Worm (Caenorhabditis elegans) whole organism, mixed stage, embryonic: ENCODE results near the gene F17C11.12.

Source experiments
- M03D4.4 ChIP-seq: sonication (generic microtip); optimal IDR thresholded peaks from 2 replicates; lab custom pipeline; 2017; ENCODE audit warnings: mild to moderate bottlenecking, missing genetic modification characterization, missing compliant biosample characterization
- bed-3 ChIP-seq: fragments of 200-800 bp; sonication (Bioruptor generic); optimal IDR thresholded peaks from 3 replicates; lab custom pipeline; 2018; ENCODE audit warnings: mild to moderate bottlenecking, missing genetic modification characterization, moderate library complexity, missing compliant biosample characterization
- blmp-1 ChIP-seq: fragments of 150-350 bp; optimal IDR thresholded peaks from 2 replicates; lab custom pipeline; 2014; ENCODE audit warnings: missing biosample characterization, missing genetic modification characterization
- ceh-39 ChIP-seq: fragments of 150-350 bp; optimal IDR thresholded peaks from 2 replicates; lab custom pipeline; 2014; ENCODE audit warnings: missing biosample characterization, missing genetic modification characterization
- ceh-43 ChIP-seq: fragments of 200-800 bp; sonication (Bioruptor generic); optimal IDR thresholded peaks from 2 replicates; lab custom pipeline; 2018; ENCODE audit warnings: mild to moderate bottlenecking, missing genetic modification characterization, moderate library complexity, missing compliant biosample characterization
- ceh-83 ChIP-seq: fragments of 200-800 bp; sonication (Bioruptor generic); optimal IDR thresholded peaks from 2 replicates; lab custom pipeline; 2018; ENCODE audit warnings: mild to moderate bottlenecking, missing genetic modification characterization, missing compliant biosample characterization
- ces-1 ChIP-seq: fragments of 150-350 bp; optimal IDR thresholded peaks from 2 replicates; lab custom pipeline; 2014; ENCODE audit warnings: missing biosample characterization, missing genetic modification reagents, missing genetic modification characterization
- cnd-1 ChIP-seq: fragments of 200-800 bp; sonication (Bioruptor generic); optimal IDR thresholded peaks from 2 replicates; lab custom pipeline; 2018; ENCODE audit warnings: mild to moderate bottlenecking, missing genetic modification characterization, missing compliant biosample characterization
- elt-1 ChIP-seq: sonication (generic microtip); optimal IDR thresholded peaks from 2 replicates; lab custom pipeline; 2017; ENCODE audit warnings: missing genetic modification characterization, mild to moderate bottlenecking, missing compliant biosample characterization, antibody characterized with exemption, moderate library complexity, borderline replicate concordance; ENCODE audit not compliant: insufficient read depth
- elt-3 ChIP-seq: fragments of 150-350 bp; optimal IDR thresholded peaks from 2 replicates; lab custom pipeline; 2014; ENCODE audit warnings: missing biosample characterization, missing genetic modification characterization
- flh-1 ChIP-seq: fragments of 200-800 bp; sonication (Bioruptor generic); optimal IDR thresholded peaks from 2 replicates; lab custom pipeline; 2018; ENCODE audit warnings: mild to moderate bottlenecking, missing genetic modification characterization, moderate library complexity, missing compliant biosample characterization
- hlh-1 ChIP-seq: fragments of 150-350 bp; optimal IDR thresholded peaks from 2 replicates; lab custom pipeline; 2014; ENCODE audit warnings: missing biosample characterization, missing genetic modification reagents, missing genetic modification characterization
- lin-13 ChIP-seq: fragments of 150-350 bp; optimal IDR thresholded peaks from 2 replicates; lab custom pipeline; 2014; ENCODE audit warnings: missing biosample characterization, missing genetic modification characterization
- lin-32 ChIP-seq: fragments of 200-800 bp; sonication (Bioruptor generic); optimal IDR thresholded peaks from 2 replicates; lab custom pipeline; 2018; ENCODE audit warnings: mild to moderate bottlenecking, missing genetic modification characterization, missing compliant biosample characterization
- lsy-2 ChIP-seq: fragments of 150-350 bp; optimal IDR thresholded peaks from 2 replicates; lab custom pipeline; 2014; ENCODE audit warnings: missing biosample characterization, missing genetic modification characterization
- mab-5 ChIP-seq: fragments of 150-350 bp; optimal IDR thresholded peaks from 2 replicates; lab custom pipeline; 2014; ENCODE audit warnings: missing biosample characterization, missing genetic modification characterization
- mep-1 ChIP-seq: fragments of 150-350 bp; optimal IDR thresholded peaks from 2 replicates; lab custom pipeline; 2017; ENCODE audit warnings: missing biosample characterization, missing genetic modification reagents, missing genetic modification characterization, inconsistent platforms
- mls-2 ChIP-seq: sonication (generic microtip); optimal IDR thresholded peaks from 2 replicates; lab custom pipeline; 2016; ENCODE audit warnings: mild to moderate bottlenecking, missing genetic modification characterization, moderate library complexity, missing compliant biosample characterization
- nhr-12 ChIP-seq: fragments of 150-350 bp; optimal IDR thresholded peaks from 2 replicates; lab custom pipeline; 2014; ENCODE audit warnings: missing biosample characterization, missing genetic modification characterization
- nhr-237 ChIP-seq: fragments of 150-350 bp; optimal IDR thresholded peaks from 2 replicates; lab custom pipeline; 2014; ENCODE audit warnings: missing biosample characterization, missing genetic modification characterization
- nhr-28 ChIP-seq: fragments of 150-350 bp; optimal IDR thresholded peaks from 2 replicates; lab custom pipeline; 2014; ENCODE audit warnings: missing biosample characterization, missing genetic modification characterization
- nhr-76 ChIP-seq: sonication (generic microtip); optimal IDR thresholded peaks from 2 replicates; lab custom pipeline; 2017; ENCODE audit warnings: missing biosample characterization, missing genetic modification characterization
- pha-4 ChIP-seq: fragments of 150-350 bp; optimal IDR thresholded peaks from 2 replicates; lab custom pipeline; 2018; ENCODE audit warnings: missing biosample characterization, missing genetic modification reagents, missing genetic modification characterization
- sem-2 ChIP-seq: fragments of 200-800 bp; sonication (Bioruptor generic); optimal IDR thresholded peaks from 2 replicates; lab custom pipeline; 2018; ENCODE audit warnings: mild to moderate bottlenecking, missing genetic modification characterization, missing compliant biosample characterization
- snpc-4 ChIP-seq: fragments of 150-350 bp; optimal IDR thresholded peaks from 2 replicates; lab custom pipeline; 2014; ENCODE audit warnings: missing biosample characterization, missing genetic modification characterization
- unc-120 ChIP-seq: sonication (generic microtip); optimal IDR thresholded peaks from 2 replicates; lab custom pipeline; 2017; ENCODE audit warnings: missing genetic modification characterization, missing compliant biosample characterization; ENCODE audit not compliant: poor library complexity, severe bottlenecking
- unc-39 ChIP-seq: fragments of 150-350 bp; optimal IDR thresholded peaks from 2 replicates; lab custom pipeline; 2014; ENCODE audit warnings: missing biosample characterization, missing genetic modification characterization
- unc-62 ChIP-seq: fragments of 150-350 bp; optimal IDR thresholded peaks from 2 replicates; lab custom pipeline; 2014; ENCODE audit warnings: missing biosample characterization, missing genetic modification reagents, missing genetic modification characterization
- zip-8 ChIP-seq: fragments of 150-350 bp; optimal IDR thresholded peaks from 2 replicates; lab custom pipeline; 2014; ENCODE audit warnings: missing biosample characterization, missing genetic modification characterization
- ztf-11 ChIP-seq: fragments of 150-350 bp; optimal IDR thresholded peaks from 2 replicates; lab custom pipeline; 2014; ENCODE audit warnings: missing biosample characterization, missing genetic modification characterization

The F17C11.12 gene

ce11 chrV:10960544-10960943 lies 23.8 kb upstream of the F17C11.12 start, which contains the start of gene vps-36:
TSS of gene vps-36 (minus strand) at chrV:10960669.
- TF ChIP-seq zip-8 (tag; lab: Kevin White, UChicago) (no peak), cnd-1 (no peak), hlh-1 (tag; lab: Kevin White, UChicago) (no peak), nhr-28 (no peak), lsy-2 (tag; lab: Kevin White, UChicago) (no peak), snpc-4 (tag; lab: Kevin White, UChicago) (no peak), mab-5 (tag; lab: Kevin White, UChicago) (no peak), elt-3 (tag; lab: Kevin White, UChicago) (no peak), nhr-12 (tag; lab: Kevin White, UChicago) (no peak), bed-3 (GFP tag; lab: Kevin White, UChicago) (no peak), ceh-43 (GFP tag; lab: Kevin White, UChicago) (no peak), blmp-1 (no peak), ztf-11 (no peak), ceh-83 (GFP tag; lab: Kevin White, UChicago) (no peak), ceh-39 (no peak), nhr-76 (tag; lab: Kevin White, UChicago) (no peak), unc-62 (GFP tag; lab: Kevin White, UChicago) (no peak), unc-120 (tag; lab: Kevin White, UChicago) (no peak)

- TF ChIP-seq elt-3 (tag; lab: Kevin White, UChicago) (no peak), pha-4 (tag; lab: Kevin White, UChicago) (no peak), unc-39 (tag; lab: Kevin White, UChicago) (no peak), cnd-1 (no peak), flh-1 (GFP tag; lab: Kevin White, UChicago) (no peak), ceh-83 (GFP tag; lab: Kevin White, UChicago) (no peak), snpc-4 (tag; lab: Kevin White, UChicago) (no peak), nhr-237 (tag; lab: Kevin White, UChicago) (no peak), lin-13 (tag; lab: Kevin White, UChicago) (no peak), elt-1 (tag; lab: Kevin White, UChicago) (no peak), ces-1 (no peak)
Observed at ce11 chrV:10958322-10958900, 21.7 kb upstream of the F17C11.12 start, which contains the start of gene pigt-1. TSS of gene pigt-1 (minus strand) at chrV:10958821.

DNA sequence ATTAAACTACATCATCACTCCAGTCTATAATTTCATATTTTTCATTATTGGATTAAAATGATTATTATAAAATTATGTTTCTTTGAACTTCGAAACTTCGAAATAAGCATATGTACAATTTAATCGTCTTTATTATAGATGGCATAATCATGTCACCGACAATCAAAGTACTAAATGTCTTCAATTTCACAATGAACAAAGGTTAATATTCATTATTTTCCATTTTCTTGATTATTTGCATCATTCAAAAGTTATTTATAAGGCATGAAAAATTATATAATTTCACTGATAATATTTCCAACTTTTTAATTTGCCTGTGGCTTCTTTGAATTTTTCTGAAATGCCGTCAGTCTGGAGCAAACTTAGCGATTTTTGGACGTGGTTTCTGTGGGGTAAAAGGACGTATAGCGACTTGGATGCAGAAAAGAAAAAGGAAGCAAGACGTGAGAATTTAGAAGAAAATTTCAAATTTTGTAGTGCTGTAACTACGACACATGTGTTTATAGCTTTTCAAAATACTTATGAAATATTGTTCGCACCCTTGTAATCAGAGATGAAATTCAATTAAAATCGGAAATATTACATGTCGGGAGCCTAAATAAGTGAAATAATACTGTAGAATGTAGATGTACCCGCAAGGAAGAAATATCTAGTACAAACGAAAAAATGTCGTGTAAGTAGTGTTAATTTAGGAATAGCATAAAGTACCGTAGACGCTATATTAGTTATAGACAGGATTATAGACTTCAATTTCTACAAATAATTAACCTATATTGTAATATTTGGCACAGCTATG lies 19.2 kb upstream of the F17C11.12 start, which contains the start of gene F17C11.13:
Gene F17C11.13, plus strand, starts transcription at position 243 of the 796 bp plus-strand sequence.
- TF ChIP-seq ces-1 (no peak), pha-4 (tag; lab: Kevin White, UChicago) (no peak), flh-1 (GFP tag; lab: Kevin White, UChicago) (no peak), bed-3 (GFP tag; lab: Kevin White, UChicago) (no peak), unc-120 (tag; lab: Kevin White, UChicago) (no peak), mls-2 (no peak), elt-1 (tag; lab: Kevin White, UChicago) (no peak), lin-32 (no peak), sem-2 (GFP tag; lab: Kevin White, UChicago) (no peak), zip-8 (tag; lab: Kevin White, UChicago) (no peak), ceh-83 (GFP tag; lab: Kevin White, UChicago) (no peak), nhr-237 (tag; lab: Kevin White, UChicago) (no peak)

ce11 chrV:10954832-10955231 lies 18.1 kb upstream of the F17C11.12 start, which contains the start of gene F17C11.6:
TSS of gene F17C11.6 (plus strand) at chrV:10955121.
- no peak for TF ChIP-seq mep-1 (tag; lab: Kevin White, UChicago)
- no peak for TF ChIP-seq lin-32
- no peak for TF ChIP-seq pha-4 (tag; lab: Kevin White, UChicago)
- no peak for TF ChIP-seq M03D4.4 (tag; lab: Kevin White, UChicago)
- no peak for TF ChIP-seq nhr-76 (tag; lab: Kevin White, UChicago)
- TF ChIP-seq mls-2: no peak
- TF ChIP-seq ceh-39: no peak
- no peak for TF ChIP-seq sem-2 (GFP tag; lab: Kevin White, UChicago)
- TF ChIP-seq cnd-1: no peak
- TF ChIP-seq, all 35 proteins: peak for 0
